Fruit fly (Drosophila melanogaster) whole organism, prepupa: Measurements from ENCODE around the gene Alp5.

Experiments
- Blimp-1 ChIP-seq: fragments of 200-800 bp; sonication (Bioruptor generic); optimal IDR thresholded peaks from 3 replicates; lab custom pipeline; 2017; ENCODE audit warnings: missing biosample characterization, missing genetic modification characterization, mild to moderate bottlenecking, moderate library complexity, missing genetic modification reagents
- CG10631 ChIP-seq: fragments of 200-800 bp; sonication (Bioruptor generic); optimal IDR thresholded peaks from 2 replicates; lab custom pipeline; 2016; ENCODE audit warnings: missing biosample characterization, missing genetic modification characterization
- CG11294 ChIP-seq: fragments of 200-800 bp; sonication (Bioruptor generic); IDR thresholded peaks from 2 replicates; pipeline ENCODE4 v1.3.6; 2022; ENCODE audit warnings: missing biosample characterization, missing genetic modification characterization
- CG11762 ChIP-seq: fragments of 200-800 bp; sonication (Bioruptor generic); optimal IDR thresholded peaks from 3 replicates; lab custom pipeline; 2016; ENCODE audit warnings: missing biosample characterization, missing genetic modification characterization; ENCODE audit not compliant: insufficient read depth
- CG11902 ChIP-seq: fragments of 200-800 bp; sonication (Bioruptor generic); optimal IDR thresholded peaks from 3 replicates; lab custom pipeline; 2016; ENCODE audit warnings: missing biosample characterization, missing genetic modification characterization
- CG15336 ChIP-seq: fragments of 200-800 bp; sonication (Bioruptor generic); IDR thresholded peaks from 2 replicates; pipeline ENCODE4 v1.3.6; 2022; ENCODE audit warnings: missing biosample characterization, missing genetic modification characterization
- CG1621 ChIP-seq: fragments of 200-800 bp; sonication (Bioruptor generic); optimal IDR thresholded peaks from 3 replicates; lab custom pipeline; 2018; ENCODE audit warnings: missing biosample characterization, mild to moderate bottlenecking, missing genetic modification characterization
- CG16779 ChIP-seq: fragments of 200-800 bp; sonication (Bioruptor generic); optimal IDR thresholded peaks from 3 replicates; lab custom pipeline; 2017; ENCODE audit warnings: missing biosample characterization, mild to moderate bottlenecking, missing genetic modification characterization
- CG31627 ChIP-seq: fragments of 200-800 bp; sonication (Bioruptor generic); optimal IDR thresholded peaks from 3 replicates; lab custom pipeline; 2016; ENCODE audit warnings: missing biosample characterization, missing genetic modification characterization
- CG32006 ChIP-seq: fragments of 200-800 bp; sonication (Bioruptor generic); optimal IDR thresholded peaks from 3 replicates; lab custom pipeline; 2017; ENCODE audit warnings: missing biosample characterization, mild to moderate bottlenecking, missing genetic modification characterization
- CG34406 ChIP-seq: fragments of 200-800 bp; sonication (Bioruptor generic); optimal IDR thresholded peaks from 3 replicates; lab custom pipeline; 2016; ENCODE audit warnings: missing biosample characterization, missing genetic modification characterization
- CG6276 ChIP-seq: fragments of 200-800 bp; sonication (Bioruptor generic); optimal IDR thresholded peaks from 2 replicates; lab custom pipeline; 2017; ENCODE audit warnings: missing biosample characterization, mild to moderate bottlenecking, missing genetic modification characterization
- CG6808 ChIP-seq: fragments of 200-800 bp; sonication (Bioruptor generic); optimal IDR thresholded peaks from 3 replicates; lab custom pipeline; 2017; ENCODE audit warnings: missing biosample characterization, missing genetic modification characterization, mild to moderate bottlenecking, moderate library complexity, missing genetic modification reagents
- CG6854 ChIP-seq: fragments of 200-800 bp; sonication (Bioruptor generic); optimal IDR thresholded peaks from 2 replicates; lab custom pipeline; 2017; ENCODE audit warnings: missing biosample characterization, mild to moderate bottlenecking, missing genetic modification characterization
- CG7368 ChIP-seq: fragments of 200-800 bp; sonication (Bioruptor generic); optimal IDR thresholded peaks from 3 replicates; lab custom pipeline; 2016; ENCODE audit warnings: missing biosample characterization, missing genetic modification characterization
- CG8119 ChIP-seq: fragments of 200-800 bp; sonication (Bioruptor generic); IDR thresholded peaks from 3 replicates; pipeline ENCODE4 v1.3.6; 2022; ENCODE audit warnings: missing biosample characterization, missing genetic modification characterization
- CG8632 ChIP-seq: fragments of 200-800 bp; sonication (Bioruptor generic); optimal IDR thresholded peaks from 3 replicates; lab custom pipeline; 2016; ENCODE audit warnings: missing biosample characterization, missing genetic modification characterization
- CG9139 ChIP-seq: fragments of 200-800 bp; sonication (Bioruptor generic); optimal IDR thresholded peaks from 3 replicates; lab custom pipeline; 2017; ENCODE audit warnings: missing biosample characterization, mild to moderate bottlenecking, missing genetic modification characterization
- Eip75B ChIP-seq: fragments of 200-800 bp; sonication (Bioruptor generic); optimal IDR thresholded peaks from 3 replicates; lab custom pipeline; 2016; ENCODE audit warnings: missing biosample characterization, missing genetic modification characterization
- Eip78C ChIP-seq: fragments of 200-800 bp; sonication (Bioruptor generic); peaks from one replicate; lab custom pipeline; 2016; ENCODE audit warnings: missing biosample characterization, missing genetic modification characterization
- Eip93F ChIP-seq: fragments of 200-800 bp; sonication (Bioruptor generic); optimal IDR thresholded peaks from 2 replicates; lab custom pipeline; 2016; ENCODE audit warnings: missing biosample characterization, mild to moderate bottlenecking, missing genetic modification characterization
- Ets21C ChIP-seq: fragments of 200-800 bp; sonication (Bioruptor generic); optimal IDR thresholded peaks from 3 replicates; lab custom pipeline; 2016; ENCODE audit warnings: missing biosample characterization, missing genetic modification characterization
- Ets96B ChIP-seq: fragments of 200-800 bp; optimal IDR thresholded peaks from 2 replicates; lab custom pipeline; 2019; ENCODE audit warnings: missing biosample characterization, mild to moderate bottlenecking, missing genetic modification characterization, moderate library complexity
- Hr38 ChIP-seq: sonication (Bioruptor generic); optimal IDR thresholded peaks from 2 replicates; lab custom pipeline; 2016; ENCODE audit warnings: missing biosample characterization, missing genetic modification characterization
- Hr39 ChIP-seq: fragments of 200-800 bp; sonication (Bioruptor generic); optimal IDR thresholded peaks from 2 replicates; lab custom pipeline; 2016; ENCODE audit warnings: missing biosample characterization, missing genetic modification characterization
- Lpt ChIP-seq: fragments of 200-800 bp; sonication (Bioruptor generic); optimal IDR thresholded peaks from 3 replicates; lab custom pipeline; 2016; ENCODE audit warnings: missing biosample characterization, missing genetic modification characterization
- Smox ChIP-seq: fragments of 200-800 bp; sonication (Bioruptor generic); optimal IDR thresholded peaks from 3 replicates; lab custom pipeline; 2016; ENCODE audit warnings: missing biosample characterization, missing genetic modification characterization
- Sox102F ChIP-seq: fragments of 200-800 bp; sonication (Bioruptor generic); optimal IDR thresholded peaks from 2 replicates; lab custom pipeline; 2016; ENCODE audit warnings: missing biosample characterization, mild to moderate bottlenecking, missing genetic modification characterization
- Sox15 ChIP-seq: fragments of 200-800 bp; sonication (Bioruptor generic); optimal IDR thresholded peaks from 3 replicates; lab custom pipeline; 2016; ENCODE audit warnings: missing biosample characterization, missing genetic modification characterization
- acj6 ChIP-seq: fragments of 200-800 bp; sonication (Bioruptor generic); optimal IDR thresholded peaks from 3 replicates; lab custom pipeline; 2016; ENCODE audit warnings: missing biosample characterization, missing genetic modification characterization
- dac ChIP-seq: fragments of 200-800 bp; sonication (Bioruptor generic); optimal IDR thresholded peaks from 2 replicates; lab custom pipeline; 2017; ENCODE audit warnings: missing biosample characterization, mild to moderate bottlenecking, missing genetic modification characterization
- dsx ChIP-seq: fragments of 200-800 bp; optimal IDR thresholded peaks from 3 replicates; lab custom pipeline; 2019; ENCODE audit warnings: missing biosample characterization, mild to moderate bottlenecking, missing genetic modification characterization, moderate library complexity; ENCODE audit not compliant: poor library complexity, severe bottlenecking
- eg ChIP-seq: fragments of 200-800 bp; sonication (Bioruptor generic); IDR thresholded peaks from 3 replicates; pipeline ENCODE4 v1.3.6; 2022; ENCODE audit warnings: missing biosample characterization, missing genetic modification characterization
- esn ChIP-seq: fragments of 200-800 bp; sonication (Bioruptor generic); optimal IDR thresholded peaks from 2 replicates; lab custom pipeline; 2016; ENCODE audit warnings: missing biosample characterization, mild to moderate bottlenecking, missing genetic modification characterization, moderate library complexity
- fkh ChIP-seq: fragments of 200-800 bp; sonication (Bioruptor generic); optimal IDR thresholded peaks from 3 replicates; lab custom pipeline; 2017; ENCODE audit warnings: missing biosample characterization, mild to moderate bottlenecking, missing genetic modification characterization, moderate library complexity
- pdm3 ChIP-seq: fragments of 200-800 bp; sonication (Bioruptor generic); optimal IDR thresholded peaks from 3 replicates; lab custom pipeline; 2016; ENCODE audit warnings: missing biosample characterization, missing genetic modification characterization
- ss ChIP-seq, 2 experiments: fragments of 200-800 bp; sonication (Bioruptor generic); optimal IDR thresholded peaks; 2 replicates in 1 of 2; 3 replicates in 1 of 2; lab custom pipeline; 2017 to 2018; ENCODE audit warnings: mild to moderate bottlenecking in 2 of 2, missing biosample characterization in 2 of 2, missing genetic modification characterization in 2 of 2, moderate library complexity in 1 of 2
- svp ChIP-seq: fragments of 200-800 bp; sonication (Bioruptor generic); peaks from one replicate; lab custom pipeline; 2016; ENCODE audit warnings: missing biosample characterization, missing genetic modification characterization
- topi ChIP-seq: fragments of 200-800 bp; sonication (Bioruptor generic); optimal IDR thresholded peaks from 3 replicates; lab custom pipeline; 2016; ENCODE audit warnings: missing biosample characterization, missing genetic modification characterization
- vri ChIP-seq: fragments of 200-800 bp; sonication (Bioruptor generic); optimal IDR thresholded peaks from 3 replicates; lab custom pipeline; 2016; ENCODE audit warnings: missing biosample characterization, mild to moderate bottlenecking, missing genetic modification characterization

Gene Alp5

dm6 chr3R:21045742-21046141 is 39.0 kb upstream of the Alp5 start, which contains the start of gene CG31189:
TSS of gene CG31189 (minus strand) at chr3R:21045842.
- TF ChIP-seq CG16779 (tag; lab: Kevin White, UChicago) (no peak), Smox (GFP tag; lab: Kevin White, UChicago) (no peak)

- no peak for TF ChIP-seq CG1621 (tag; lab: Kevin White, UChicago)
- no peak for TF ChIP-seq esn
- peak in 1 of 2 experiments; percentile 19 for TF ChIP-seq ss (GFP tag; optimal IDR thresholded peaks at IDR 0.05; lab: Kevin White, UChicago)
Measured at dm6 chr3R:21043549-21044118, 36.8 kb upstream of the Alp5 start, which contains the start of gene CG12278. TSS of gene CG12278 (plus strand) at chr3R:21044068.

- TF ChIP-seq Eip93F (no peak), eg (GFP tag; lab: Robert Waterston, UW) (no peak), Ets21C (GFP tag; lab: Kevin White, UChicago) (no peak), fkh (GFP tag; lab: Kevin White, UChicago) (no peak), Sox102F (GFP tag; lab: Kevin White, UChicago) (no peak)
Measured at dm6 chr3R:21042399-21042798, 35.6 kb upstream of the Alp5 start, which contains the start of gene Dhc93AB. TSS of gene Dhc93AB (minus strand) at chr3R:21042499.

- no peak for TF ChIP-seq CG9139 (GFP tag; lab: Kevin White, UChicago)
- peak; percentile 58 for TF ChIP-seq svp (GFP tag; lab: Kevin White, UChicago)
Measured at dm6 chr3R:21025508-21025907, 18.7 kb upstream of the Alp5 start.

dm6 chr3R:21023902-21024541 is 17.2 kb upstream of the Alp5 start, which contains the start of gene peg:
TSS of gene peg (minus strand) at chr3R:21024163.
- TF ChIP-seq CG10631 (no peak), Eip78C (peak; percentile 65), svp (GFP tag; lab: Kevin White, UChicago) (peak; percentile 81), CG9139 (GFP tag; lab: Kevin White, UChicago) (peak; percentile 31), CG16779 (tag; lab: Kevin White, UChicago) (peak; percentile 55), acj6 (GFP tag; lab: Kevin White, UChicago) (no peak), CG8119 (GFP tag; lab: Robert Waterston, UW) (peak; percentile 54; the same call in 2 of the 3 replicates), Sox15 (no peak), CG6854 (GFP tag; lab: Kevin White, UChicago) (no peak), Hr39 (GFP tag; lab: Kevin White, UChicago) (no peak), CG11294 (GFP tag; lab: Robert Waterston, UW) (no peak), ss (GFP tag; optimal IDR thresholded peaks at IDR 0.05; lab: Kevin White, UChicago) (no peak), pdm3 (GFP tag; lab: Kevin White, UChicago) (peak; percentile 12), Ets96B (tag; lab: Kevin White, UChicago) (no peak), vri (GFP tag; lab: Kevin White, UChicago) (peak; percentile 70), fkh (GFP tag; lab: Kevin White, UChicago) (no peak), CG11762 (GFP tag; lab: Kevin White, UChicago) (no peak), topi (GFP tag; lab: Kevin White, UChicago) (peak; percentile 38), dsx (no peak), CG6276 (GFP tag; lab: Kevin White, UChicago) (peak; percentile 55), CG7368 (GFP tag; lab: Kevin White, UChicago) (no peak), Smox (GFP tag; lab: Kevin White, UChicago) (peak; percentile 8), Hr38 (GFP tag; lab: Kevin White, UChicago) (no peak), CG32006 (GFP tag; lab: Kevin White, UChicago) (peak; percentile 15), Blimp-1 (GFP tag; lab: Kevin White, UChicago) (no peak), Eip75B (GFP tag; lab: Kevin White, UChicago) (no peak), CG6808 (GFP tag; lab: Kevin White, UChicago) (peak; percentile 26), Sox102F (GFP tag; lab: Kevin White, UChicago) (peak; percentile 40), CG31627 (GFP tag; lab: Kevin White, UChicago) (no peak), CG8632 (GFP tag; lab: Kevin White, UChicago) (no peak), dac (no peak), CG34406 (no peak), Eip93F (no peak), CG11902 (GFP tag; lab: Kevin White, UChicago) (no peak), Lpt (GFP tag; lab: Kevin White, UChicago) (no peak), Ets21C (GFP tag; lab: Kevin White, UChicago) (no peak), CG15336 (GFP tag; lab: Robert Waterston, UW) (peak; percentile 44; the same call in 1 of the 2 replicates)
